Fruit fly (Drosophila melanogaster) whole organism, embryonic: ENCODE results near the gene CG34251.

ENCODE experiments used
- Abd-B ChIP-seq: fragments of 200-800 bp; sonication (Bioruptor generic); optimal IDR thresholded peaks from 2 replicates; lab custom pipeline; 2018; ENCODE audit warnings: missing biosample characterization, mild to moderate bottlenecking, missing genetic modification characterization, moderate library complexity
- CG11560 ChIP-seq: fragments of 200-800 bp; sonication (Bioruptor generic); IDR thresholded peaks from 3 replicates; pipeline ENCODE4 v1.3.6; 2022; ENCODE audit warnings: missing biosample characterization, missing genetic modification characterization
- CG14860 ChIP-seq: fragments of 200-800 bp; sonication (Bioruptor generic); IDR thresholded peaks from 3 replicates; pipeline ENCODE4 v1.3.6; 2022; ENCODE audit warnings: missing biosample characterization, missing genetic modification characterization; ENCODE audit not compliant: partially characterized antibody
- Lhr ChIP-seq: fragments of 200-800 bp; sonication (Bioruptor generic); optimal IDR thresholded peaks from 3 replicates; lab custom pipeline; 2017; ENCODE audit warnings: mild to moderate bottlenecking, missing biosample characterization, missing genetic modification reagents, missing genetic modification characterization
- ap ChIP-seq: fragments of 200-800 bp; sonication (Bioruptor generic); IDR thresholded peaks from 2 replicates; pipeline ENCODE4 v1.3.6; 2022; ENCODE audit warnings: missing biosample characterization, missing genetic modification characterization
- gfzf ChIP-seq: fragments of 200-800 bp; sonication (Bioruptor generic); optimal IDR thresholded peaks from 2 replicates; lab custom pipeline; 2016; ENCODE audit warnings: missing biosample characterization, mild to moderate bottlenecking, missing genetic modification characterization, moderate library complexity
- usp ChIP-seq: fragments of >200 bp; optimal IDR thresholded peaks from 2 replicates; lab custom pipeline; 2017; ENCODE audit warnings: missing biosample characterization, missing genetic modification characterization
- wdn ChIP-seq: fragments of 200-800 bp; sonication (Bioruptor generic); IDR thresholded peaks from 2 replicates; pipeline ENCODE4 v1.3.6; 2022; ENCODE audit warnings: missing biosample characterization, missing genetic modification characterization

DNA sequence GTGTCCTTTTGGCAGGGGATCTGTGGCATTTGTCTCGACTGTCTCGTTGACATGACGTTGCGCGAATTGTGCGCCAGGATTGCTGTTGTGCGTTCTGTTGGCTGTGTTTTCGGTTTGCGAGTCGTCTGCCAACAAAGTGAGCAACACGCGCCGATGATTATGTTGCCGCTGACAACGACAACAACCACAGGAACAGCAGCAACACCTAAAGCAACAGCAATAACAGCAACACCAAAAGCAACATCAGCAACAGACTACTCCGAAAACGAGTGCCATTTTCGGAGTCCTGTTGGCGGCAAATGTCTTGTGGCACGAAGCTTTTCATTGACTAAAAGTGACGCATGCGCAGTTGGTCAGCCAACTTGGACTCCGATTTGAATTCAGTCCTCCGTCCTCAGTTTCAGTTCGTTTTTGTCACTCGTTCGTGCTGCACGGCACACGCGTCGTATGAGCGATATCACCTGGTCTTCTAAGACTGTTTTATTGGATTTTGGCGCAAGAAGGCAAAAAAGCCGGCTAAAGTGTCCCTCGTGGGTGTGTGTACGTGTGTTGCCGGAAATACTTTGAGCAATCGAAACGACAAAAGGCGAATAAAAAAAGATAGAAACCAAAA lies 18.3 kb downstream of the CG34251 start, which contains the start of gene Ccn:
- no peak for TF ChIP-seq gfzf (GFP tag; lab: Kevin White, UChicago)
- TF ChIP-seq Lhr (GFP tag; lab: Kevin White, UChicago), result no peak
- no peak for TF ChIP-seq CG11560 (tag; lab: Robert Waterston, UW)
- no peak for TF ChIP-seq Abd-B (GFP tag; lab: Kevin White, UChicago)
- no peak for TF ChIP-seq usp
- TF ChIP-seq wdn (GFP tag; lab: Robert Waterston, UW), result no peak
- TF ChIP-seq CG14860, result no peak
- no peak for TF ChIP-seq ap (GFP tag; lab: Robert Waterston, UW)
